Worm (Caenorhabditis elegans): ENCODE results near the gene cpg-7.

- TF ChIP-seq sea-2 (GFP tag; IDR thresholded peaks at IDR 0.05) (no peak), F23B12.7 (tag; optimal IDR thresholded peaks at IDR 0.05; ENCODE audit: insufficient read depth) (no peak), ceh-58 (GFP tag; IDR thresholded peaks at IDR 0.05) (no peak), ama-1 (optimal IDR thresholded peaks at IDR 0.05) (no peak), ama-1 (GFP tag; optimal IDR thresholded peaks at IDR 0.05) (no peak), F22D6.2 (tag; optimal IDR thresholded peaks at IDR 0.05) (no peak), fkh-3 (tag; optimal IDR thresholded peaks at IDR 0.05) (no peak), nfya-2 (GFP tag; IDR thresholded peaks at IDR 0.05) (no peak), F33H1.4 (GFP tag; IDR thresholded peaks at IDR 0.05) (no peak), mel-28 (tag; optimal IDR thresholded peaks at IDR 0.05; ENCODE audit: borderline replicate concordance) (no peak), aptf-2 (GFP tag; conservative IDR thresholded peaks at IDR 0.05) (no peak)
Measured at ce11 chrII:14136302-14136701, 27.3 kb upstream of the cpg-7 start.

Data from whole organism, young adult.